Worm (Caenorhabditis elegans): ENCODE results near the gene txt-4.
A peak's percentile ranks its signal among the peaks of the same experiment; 100 is the strongest.

txt-4 gene

ce11 chrIV:1497448-1497847 lies 12.9 kb upstream of the txt-4 start, which contains the start of gene hxk-3 (continued):
- TF ChIP-seq vab-15 (tag; optimal IDR thresholded peaks at IDR 0.05) (no peak), pax-3 (tag; optimal IDR thresholded peaks at IDR 0.05) (peak; percentile 47), unc-62 (GFP tag; optimal IDR thresholded peaks at IDR 0.05) (no peak), sox-4 (tag; optimal IDR thresholded peaks at IDR 0.05) (no peak), ceh-88 (GFP tag; IDR thresholded peaks at IDR 0.05) (no peak), skn-1 (tag; optimal IDR thresholded peaks at IDR 0.05) (peak; percentile 21), mab-9 (GFP tag; IDR thresholded peaks at IDR 0.05) (no peak), unc-86 (tag; optimal IDR thresholded peaks at IDR 0.05) (peak; percentile 49)

- no peak for TF ChIP-seq efl-1 (optimal IDR thresholded peaks at IDR 0.05)
- TF ChIP-seq efl-1 (GFP tag; optimal IDR thresholded peaks at IDR 0.05 in 1 of 2), result no peak
- no peak for TF ChIP-seq rnt-1 (tag; optimal IDR thresholded peaks at IDR 0.05)
- peak; percentile 52 for TF ChIP-seq nhr-85 (tag)
- no peak for TF ChIP-seq aha-1 (tag; optimal IDR thresholded peaks at IDR 0.05)
- TF ChIP-seq nhr-71 (tag; optimal IDR thresholded peaks at IDR 0.05), result no peak
- TF ChIP-seq F16B12.6 (tag; optimal IDR thresholded peaks at IDR 0.05), result no peak
These were observed 2.6 kb downstream of the txt-4 start for ce11 chrIV:1512944-1513343.

- TF ChIP-seq nhr-85 (tag) (peak; percentile 29), nhr-28 (tag; optimal IDR thresholded peaks at IDR 0.05) (no peak)
These were observed 4.1 kb downstream of the txt-4 start for ce11 chrIV:1514415-1514814.

- TF ChIP-seq isw-1 (GFP tag; IDR thresholded peaks at IDR 0.05) (no peak), ceh-63 (GFP tag; optimal IDR thresholded peaks at IDR 0.05) (no peak), dsc-1 (tag; optimal IDR thresholded peaks at IDR 0.05) (no peak), nhr-85 (tag) (no peak), sup-37 (GFP tag; optimal IDR thresholded peaks at IDR 0.05) (no peak), nhr-47 (tag; optimal IDR thresholded peaks at IDR 0.05) (no peak), egl-27 (tag; optimal IDR thresholded peaks at IDR 0.05) (no peak), snu-23 (GFP tag; optimal IDR thresholded peaks at IDR 0.05) (no peak), lin-15B (tag; optimal IDR thresholded peaks at IDR 0.05) (no peak), unc-130 (tag; optimal IDR thresholded peaks at IDR 0.05) (no peak), alr-1 (tag; optimal IDR thresholded peaks at IDR 0.05; ENCODE audit: borderline replicate concordance) (no peak), mab-9 (GFP tag; IDR thresholded peaks at IDR 0.05) (no peak), pag-3 (tag; optimal IDR thresholded peaks at IDR 0.05; ENCODE audit: borderline replicate concordance, insufficient read depth) (no peak)
These were observed 5.5 kb downstream of the txt-4 start for ce11 chrIV:1515891-1516290.

- no peak for TF ChIP-seq ces-1 (GFP tag; optimal IDR thresholded peaks at IDR 0.05)
- TF ChIP-seq mdl-1 (tag; optimal IDR thresholded peaks at IDR 0.05), result no peak
- TF ChIP-seq pax-3 (tag; optimal IDR thresholded peaks at IDR 0.05), result no peak
- no peak for TF ChIP-seq blmp-1 (tag; optimal IDR thresholded peaks at IDR 0.05)
- no peak for TF ChIP-seq hlh-17 (GFP tag; optimal IDR thresholded peaks at IDR 0.05; ENCODE audit: borderline replicate concordance)
- TF ChIP-seq nhr-19 (GFP tag; conservative IDR thresholded peaks at IDR 0.05), result no peak
- TF ChIP-seq nhr-77 (tag; optimal IDR thresholded peaks at IDR 0.05), result no peak
These were observed 6.2 kb downstream of the txt-4 start, which contains the start of gene clec-172 for ce11 chrIV:1516527-1516926. TSS of gene clec-172 (minus strand) at chrIV:1516627.

ce11 chrIV:1521224-1521623 lies 10.9 kb downstream of the txt-4 start, which contains the start of gene K03H6.4:
TSS of gene K03H6.4 (minus strand) at chrIV:1521324.
- TF ChIP-seq ceh-8 (GFP tag; optimal IDR thresholded peaks at IDR 0.05) (peak; percentile 39), unc-86 (tag; optimal IDR thresholded peaks at IDR 0.05) (no peak)
